Fruit fly (Drosophila melanogaster) whole organism, embryonic: Measurements from ENCODE around the gene Cyp4ac3.

Experiments
- BEAF-32 ChIP-seq: fragments of 200-800 bp; sonication (Bioruptor generic); optimal IDR thresholded peaks from 3 replicates; lab custom pipeline; 2017; ENCODE audit warnings: missing biosample characterization, missing genetic modification characterization, mild to moderate bottlenecking, moderate library complexity, missing genetic modification reagents
- CG10654 ChIP-seq: fragments of 200-800 bp; sonication (Bioruptor generic); optimal IDR thresholded peaks from 2 replicates; lab custom pipeline; 2016; ENCODE audit warnings: missing biosample characterization, missing genetic modification characterization
- CG11696 ChIP-seq: fragments of 200-800 bp; sonication (Bioruptor generic); IDR thresholded peaks from 2 replicates; pipeline ENCODE4 v1.3.6; 2022; ENCODE audit warnings: missing biosample characterization, missing genetic modification characterization
- CG1233 ChIP-seq: fragments of 200-800 bp; sonication (Bioruptor generic); optimal IDR thresholded peaks from 4 replicates; lab custom pipeline; 2018; ENCODE audit warnings: missing biosample characterization, mild to moderate bottlenecking, missing genetic modification characterization
- CG12744 ChIP-seq: fragments of 200-800 bp; sonication (Bioruptor generic); optimal IDR thresholded peaks from 2 replicates; lab custom pipeline; 2016; ENCODE audit warnings: missing biosample characterization, missing genetic modification characterization
- CG12769 ChIP-seq: fragments of 200-800 bp; sonication (Bioruptor generic); optimal IDR thresholded peaks from 2 replicates; lab custom pipeline; 2019; ENCODE audit warnings: missing biosample characterization, mild to moderate bottlenecking, missing genetic modification characterization, moderate library complexity
- CG14860 ChIP-seq: fragments of 200-800 bp; sonication (Bioruptor generic); IDR thresholded peaks from 3 replicates; pipeline ENCODE4 v1.3.6; 2022; ENCODE audit warnings: missing biosample characterization, missing genetic modification characterization; ENCODE audit not compliant: partially characterized antibody
- CG15601 ChIP-seq: fragments of 200-800 bp; sonication (Bioruptor generic); optimal IDR thresholded peaks from 3 replicates; lab custom pipeline; 2019; ENCODE audit warnings: missing biosample characterization, mild to moderate bottlenecking, missing genetic modification characterization, moderate library complexity
- CG2120 ChIP-seq: fragments of 200-800 bp; sonication (Bioruptor generic); optimal IDR thresholded peaks from 3 replicates; lab custom pipeline; 2016; ENCODE audit warnings: missing biosample characterization, missing genetic modification characterization
- CG31224 ChIP-seq: fragments of 200-800 bp; sonication (Bioruptor generic); IDR thresholded peaks from 2 replicates; pipeline ENCODE4 v1.3.6; 2022; ENCODE audit warnings: missing biosample characterization, missing genetic modification characterization
- CG33213 ChIP-seq: fragments of 200-800 bp; sonication (Bioruptor generic); optimal IDR thresholded peaks from 3 replicates; lab custom pipeline; 2016; ENCODE audit warnings: missing biosample characterization, missing genetic modification characterization
- CG3838 ChIP-seq: fragments of 200-800 bp; sonication (Bioruptor generic); optimal IDR thresholded peaks from 3 replicates; lab custom pipeline; 2016; ENCODE audit warnings: missing biosample characterization, missing genetic modification characterization
- CG3995 ChIP-seq: fragments of 200-800 bp; sonication (Bioruptor generic); optimal IDR thresholded peaks from 3 replicates; lab custom pipeline; 2016; ENCODE audit warnings: missing biosample characterization, missing genetic modification characterization
- CG4854 ChIP-seq: fragments of 200-800 bp; sonication (Bioruptor generic); optimal IDR thresholded peaks from 2 replicates; lab custom pipeline; 2016; ENCODE audit warnings: missing biosample characterization, missing genetic modification characterization, inconsistent platforms
- CG5245 ChIP-seq: fragments of 200-800 bp; sonication (Bioruptor generic); optimal IDR thresholded peaks from 3 replicates; lab custom pipeline; 2016; ENCODE audit warnings: missing biosample characterization, missing genetic modification characterization
- CG7556 ChIP-seq: fragments of 200-800 bp; sonication (Bioruptor generic); optimal IDR thresholded peaks from 2 replicates; lab custom pipeline; 2017; ENCODE audit warnings: missing biosample characterization, mild to moderate bottlenecking, missing genetic modification characterization
- CG7786 ChIP-seq: fragments of 200-800 bp; sonication (Bioruptor generic); optimal IDR thresholded peaks from 2 replicates; lab custom pipeline; 2016; ENCODE audit warnings: missing biosample characterization, missing genetic modification characterization
- D19A ChIP-seq: fragments of 200-800 bp; optimal IDR thresholded peaks from 3 replicates; lab custom pipeline; 2019; ENCODE audit warnings: missing biosample characterization, mild to moderate bottlenecking, missing genetic modification characterization, moderate library complexity
- Dp ChIP-seq: fragments of 200-800 bp; sonication (Bioruptor generic); optimal IDR thresholded peaks from 2 replicates; lab custom pipeline; 2018; ENCODE audit warnings: missing biosample characterization, mild to moderate bottlenecking, missing genetic modification characterization, moderate library complexity
- Eip74EF ChIP-seq, 2 experiments: fragments of 200-800 bp in 1 of 2; fragments of >200 bp in 1 of 2; sonication (Bioruptor generic) in 1 of 2; optimal IDR thresholded peaks; 2 replicates each; lab custom pipeline; 2017 to 2019; ENCODE audit warnings: missing biosample characterization in 2 of 2, missing genetic modification characterization in 2 of 2, mild to moderate bottlenecking in 1 of 2, moderate library complexity in 1 of 2
- Ets97D ChIP-seq: fragments of 200-800 bp; sonication (Bioruptor generic); optimal IDR thresholded peaks from 3 replicates; lab custom pipeline; 2016; ENCODE audit warnings: missing biosample characterization, missing genetic modification characterization
- Hmr ChIP-seq: fragments of 200-800 bp; sonication (Bioruptor generic); optimal IDR thresholded peaks from 3 replicates; lab custom pipeline; 2017; ENCODE audit warnings: mild to moderate bottlenecking, missing biosample characterization, missing genetic modification reagents, missing genetic modification characterization
- Lpt ChIP-seq: fragments of >200 bp; optimal IDR thresholded peaks from 2 replicates; lab custom pipeline; 2018; ENCODE audit warnings: missing biosample characterization, missing genetic modification characterization
- Mes4 ChIP-seq: fragments of 200-800 bp; sonication (Bioruptor generic); optimal IDR thresholded peaks from 2 replicates; lab custom pipeline; 2016; ENCODE audit warnings: missing biosample characterization, missing genetic modification characterization
- Optix ChIP-seq: fragments of 200-800 bp; sonication (Bioruptor generic); IDR thresholded peaks from 3 replicates; pipeline ENCODE4 v1.3.6; 2022; ENCODE audit warnings: missing biosample characterization, missing genetic modification characterization
- PHDP ChIP-seq: fragments of 200-800 bp; sonication (Bioruptor generic); optimal IDR thresholded peaks from 3 replicates; lab custom pipeline; 2018; ENCODE audit warnings: missing biosample characterization, mild to moderate bottlenecking, missing genetic modification characterization, moderate library complexity
- Poxn ChIP-seq: fragments of 200-800 bp; sonication (Bioruptor generic); IDR thresholded peaks from 2 replicates; pipeline ENCODE4 v1.3.6; 2022; ENCODE audit warnings: missing biosample characterization, missing genetic modification characterization
- Rx ChIP-seq: fragments of 200-800 bp; sonication (Bioruptor generic); IDR thresholded peaks from 2 replicates; pipeline ENCODE4 v1.3.6; 2022; ENCODE audit warnings: missing biosample characterization, missing genetic modification characterization
- Scr ChIP-seq: fragments of 200-800 bp; sonication (Bioruptor generic); IDR thresholded peaks from 2 replicates; pipeline ENCODE4 v1.3.6; 2022; ENCODE audit warnings: missing biosample characterization, missing genetic modification characterization; ENCODE audit not compliant: partially characterized antibody
- Sry-β ChIP-seq: fragments of 200-800 bp; sonication (Bioruptor generic); optimal IDR thresholded peaks from 2 replicates; lab custom pipeline; 2018; ENCODE audit warnings: missing biosample characterization, mild to moderate bottlenecking, missing genetic modification characterization, moderate library complexity
- Tbp ChIP-seq: fragments of >200 bp; optimal IDR thresholded peaks from 2 replicates; lab custom pipeline; 2018; ENCODE audit warnings: missing biosample characterization, missing genetic modification characterization
- amos ChIP-seq: fragments of 200-800 bp; sonication (Bioruptor generic); IDR thresholded peaks from 2 replicates; pipeline ENCODE4 v1.3.6; 2022; ENCODE audit warnings: missing biosample characterization, missing genetic modification characterization; ENCODE audit not compliant: partially characterized antibody
- ap ChIP-seq: fragments of 200-800 bp; sonication (Bioruptor generic); IDR thresholded peaks from 2 replicates; pipeline ENCODE4 v1.3.6; 2022; ENCODE audit warnings: missing biosample characterization, missing genetic modification characterization
- bbx ChIP-seq: fragments of 200-800 bp; sonication (Bioruptor generic); IDR thresholded peaks from 2 replicates; pipeline ENCODE4 v1.3.6; 2022; ENCODE audit warnings: missing biosample characterization, missing genetic modification characterization; ENCODE audit not compliant: partially characterized antibody
- bcd ChIP-seq: fragments of 200-800 bp; sonication (Bioruptor generic); optimal IDR thresholded peaks from 2 replicates; lab custom pipeline; 2017; ENCODE audit warnings: missing biosample characterization, mild to moderate bottlenecking, missing genetic modification characterization
- cas ChIP-seq: fragments of 200-800 bp; sonication (Bioruptor generic); IDR thresholded peaks from 2 replicates; pipeline ENCODE4 v1.3.6; 2022; ENCODE audit warnings: missing biosample characterization, missing genetic modification characterization
- dpn ChIP-seq, 2 experiments: fragments of 200-800 bp; sonication (Bioruptor generic); optimal IDR thresholded peaks; 3 replicates each; lab custom pipeline; 2016; ENCODE audit warnings: missing biosample characterization in 2 of 2, missing genetic modification characterization in 2 of 2
- grau ChIP-seq: fragments of 200-800 bp; optimal IDR thresholded peaks from 3 replicates; lab custom pipeline; 2019; ENCODE audit warnings: missing biosample characterization, mild to moderate bottlenecking, missing genetic modification characterization, moderate library complexity
- gsb ChIP-seq: fragments of 200-800 bp; sonication (Bioruptor generic); IDR thresholded peaks from 2 replicates; pipeline ENCODE4 v1.3.6; 2022; ENCODE audit warnings: missing biosample characterization, missing genetic modification characterization
- gt ChIP-seq: fragments of 200-800 bp; sonication (Bioruptor generic); IDR thresholded peaks from 2 replicates; pipeline ENCODE4 v1.3.6; 2022; ENCODE audit warnings: missing biosample characterization, missing genetic modification characterization
- hkb ChIP-seq, 2 experiments: fragments of 200-800 bp in 1 of 2; fragments of >200 bp in 1 of 2; sonication (Bioruptor generic) in 1 of 2; IDR thresholded peaks in 1 of 2; optimal IDR thresholded peaks in 1 of 2; 2 replicates each; pipeline versions ENCODE4 v1.3.6 to Lab custom; 2017 to 2022; ENCODE audit warnings: missing biosample characterization in 1 of 2, missing genetic modification characterization in 1 of 2
- knrl ChIP-seq: fragments of 200-800 bp; sonication (Bioruptor generic); IDR thresholded peaks from 3 replicates; pipeline ENCODE4 v1.3.6; 2022; ENCODE audit warnings: missing biosample characterization, missing genetic modification characterization; ENCODE audit not compliant: partially characterized antibody
- nerfin-2 ChIP-seq: fragments of 200-800 bp; sonication (Bioruptor generic); IDR thresholded peaks from 2 replicates; pipeline ENCODE4 v1.3.6; 2022; ENCODE audit warnings: missing biosample characterization, missing genetic modification characterization; ENCODE audit not compliant: partially characterized antibody
- phol ChIP-seq: fragments of 200-800 bp; sonication (Bioruptor generic); optimal IDR thresholded peaks from 3 replicates; lab custom pipeline; 2018; ENCODE audit warnings: missing biosample characterization, mild to moderate bottlenecking, missing genetic modification characterization, moderate library complexity
- prd ChIP-seq, 3 experiments: fragments of >200 bp in 2 of 3; fragments of 200-800 bp in 1 of 3; sonication (Bioruptor generic) in 1 of 3; optimal IDR thresholded peaks in 2 of 3; IDR thresholded peaks in 1 of 3; 2 replicates in 2 of 3; 3 replicates in 1 of 3; pipeline versions ENCODE4 v1.3.6 to Lab custom; 2017 to 2022; ENCODE audit warnings: missing biosample characterization in 1 of 3, missing genetic modification characterization in 1 of 3
- pum ChIP-seq: fragments of 200-800 bp; sonication (Bioruptor generic); optimal IDR thresholded peaks from 2 replicates; lab custom pipeline; 2016; ENCODE audit warnings: missing biosample characterization, missing genetic modification characterization
- slbo ChIP-seq: fragments of 200-800 bp; sonication (Bioruptor generic); IDR thresholded peaks from 2 replicates; pipeline ENCODE4 v1.3.6; 2022; ENCODE audit warnings: missing biosample characterization, missing genetic modification characterization
- sr ChIP-seq: fragments of 200-800 bp; sonication (Bioruptor generic); IDR thresholded peaks from 3 replicates; pipeline ENCODE4 v1.3.6; 2022; ENCODE audit warnings: missing biosample characterization, missing genetic modification characterization
- tna ChIP-seq: fragments of 200-800 bp; sonication (Bioruptor generic); IDR thresholded peaks from 2 replicates; pipeline ENCODE4 v1.3.6; 2022; ENCODE audit warnings: missing biosample characterization, missing genetic modification characterization; ENCODE audit not compliant: partially characterized antibody
- wor ChIP-seq: fragments of 200-800 bp; sonication (Bioruptor generic); IDR thresholded peaks from 2 replicates; pipeline ENCODE4 v1.3.6; 2022; ENCODE audit warnings: missing biosample characterization, missing genetic modification characterization

Cyp4ac3 gene

DNA sequence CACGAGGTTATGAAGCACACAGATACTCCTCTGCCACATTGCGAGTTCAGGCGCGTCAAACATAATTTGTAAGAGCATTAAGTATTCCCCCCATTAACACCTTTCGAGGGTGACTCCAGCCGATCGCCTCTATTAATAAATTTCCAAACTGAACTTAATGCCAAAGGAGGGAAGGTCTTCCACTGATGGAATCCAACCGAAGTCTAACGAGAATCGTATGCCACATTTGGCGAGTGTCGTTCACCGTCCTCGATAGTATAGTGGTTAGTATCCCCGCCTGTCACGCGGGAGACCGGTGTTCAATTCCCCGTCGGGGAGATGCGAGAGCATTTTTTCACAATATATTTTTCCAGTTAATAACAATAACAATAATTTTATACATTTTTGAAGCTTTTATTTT lies 27.8 kb upstream of the Cyp4ac3 start (continued):
- TF ChIP-seq Eip74EF (GFP tag; optimal IDR thresholded peaks at IDR 0.05; lab: Kevin White, UChicago): no peak
- no peak for TF ChIP-seq Optix (GFP tag; lab: Robert Waterston, UW)
- no peak for TF ChIP-seq Ets97D (GFP tag; lab: Kevin White, UChicago)
- no peak for TF ChIP-seq PHDP (tag; lab: Kevin White, UChicago)
- no peak for TF ChIP-seq Rx
- no peak for TF ChIP-seq Lpt (GFP tag; lab: Kevin White, UChicago)
- TF ChIP-seq tna (GFP tag; lab: Robert Waterston, UW): peak; percentile 90
- TF ChIP-seq Hmr (GFP tag; lab: Kevin White, UChicago): no peak
- TF ChIP-seq CG3995 (GFP tag; lab: Kevin White, UChicago): no peak
- no peak for TF ChIP-seq Dp
- peak; percentile 72 for TF ChIP-seq Scr (GFP tag; lab: Robert Waterston, UW)
- no peak for TF ChIP-seq hkb (optimal IDR thresholded peaks at IDR 0.05; lab: Kevin White, UChicago)
- no peak for TF ChIP-seq hkb (GFP tag; IDR thresholded peaks at IDR 0.05; lab: Robert Waterston, UW)
- no peak for TF ChIP-seq Poxn (GFP tag; lab: Robert Waterston, UW)
- TF ChIP-seq CG11696 (GFP tag; lab: Robert Waterston, UW): no peak
- TF ChIP-seq knrl: peak; percentile 70
- no peak for TF ChIP-seq CG2120
- TF ChIP-seq CG15601: no peak
- no peak for TF ChIP-seq prd (optimal IDR thresholded peaks at IDR 0.05; lab: Kevin White, UChicago)
- TF ChIP-seq prd (GFP tag; IDR thresholded peaks at IDR 0.05; lab: Robert Waterston, UW): no peak
- TF ChIP-seq CG31224 (GFP tag; lab: Robert Waterston, UW): no peak
- peak; percentile 80 for TF ChIP-seq nerfin-2 (GFP tag; lab: Robert Waterston, UW)
- TF ChIP-seq Tbp (GFP tag; lab: Kevin White, UChicago): no peak
- TF ChIP-seq pum (GFP tag; lab: Kevin White, UChicago): no peak
- no peak for TF ChIP-seq CG5245 (GFP tag; lab: Kevin White, UChicago)
- no peak for TF ChIP-seq BEAF-32
- TF ChIP-seq CG7556: no peak
- peak; percentile 54 for TF ChIP-seq CG12769 (tag; lab: Kevin White, UChicago)
- no peak for TF ChIP-seq Mes4
- no peak for TF ChIP-seq bcd
- no peak for TF ChIP-seq CG33213 (GFP tag; lab: Kevin White, UChicago)
- TF ChIP-seq CG10654: no peak
- no peak for TF ChIP-seq gsb (GFP tag; lab: Robert Waterston, UW)
- TF ChIP-seq D19A: peak; percentile 50
- TF ChIP-seq gt (GFP tag; lab: Robert Waterston, UW): no peak
- TF ChIP-seq CG1233 (GFP tag; lab: Kevin White, UChicago): no peak
- TF ChIP-seq phol (tag; lab: Kevin White, UChicago): no peak
- no peak for TF ChIP-seq cas (GFP tag; lab: Robert Waterston, UW)
- TF ChIP-seq CG14860: peak; percentile 76; the same call in 2 of the 3 replicates
- no peak for TF ChIP-seq ap
- 0 out of 2 replicates have a peak, but pooled peaks have one; percentile 30 for TF ChIP-seq slbo
- TF ChIP-seq dpn (GFP tag; optimal IDR thresholded peaks at IDR 0.05; lab: Kevin White, UChicago): no peak
- no peak for TF ChIP-seq grau (tag; lab: Kevin White, UChicago)
- peak; percentile 82 for TF ChIP-seq amos (GFP tag; lab: Robert Waterston, UW)
- 0 out of 3 replicates have a peak, but pooled peaks have one; percentile 23 for TF ChIP-seq sr (GFP tag; lab: Robert Waterston, UW)
- TF ChIP-seq CG7786: no peak
- TF ChIP-seq Sry-β (GFP tag; lab: Kevin White, UChicago): no peak
- no peak for TF ChIP-seq CG4854 (GFP tag; lab: Kevin White, UChicago)
- TF ChIP-seq bbx: peak; percentile 90
- TF ChIP-seq CG3838: no peak
- no peak for TF ChIP-seq wor (GFP tag; lab: Robert Waterston, UW)
- TF ChIP-seq CG12744: no peak
